Fruit fly (Drosophila melanogaster): ENCODE results near the gene CG15036.

- TF ChIP-seq EcR (GFP tag; optimal IDR thresholded peaks at IDR 0.05) (no peak), CG10348 (GFP tag; IDR thresholded peaks at IDR 0.05) (no peak), CG32121 (GFP tag; IDR thresholded peaks at IDR 0.05) (no peak), CG13204 (GFP tag; optimal IDR thresholded peaks at IDR 0.05) (no peak), D1 (tag; optimal IDR thresholded peaks at IDR 0.05) (no peak), CG4496 (GFP tag; IDR thresholded peaks at IDR 0.05) (no peak), CG15710 (tag; optimal IDR thresholded peaks at IDR 0.05) (no peak), Snoo (tag; optimal IDR thresholded peaks at IDR 0.05) (no peak), CG14655 (GFP tag; optimal IDR thresholded peaks at IDR 0.05) (no peak)
Measured at dm6 chrX:7445023-7445422, 20.4 kb upstream of the CG15036 start.
